Fruit fly (Drosophila melanogaster) whole organism, adult: ENCODE results near the gene Ptpa.

Experiments
- CG11617 ChIP-seq: fragments of 200-800 bp; sonication (Bioruptor generic); optimal IDR thresholded peaks from 2 replicates; lab custom pipeline; 2017; ENCODE audit warnings: mild to moderate bottlenecking, missing biosample characterization, missing genetic modification reagents, missing genetic modification characterization
- CG14711 ChIP-seq: fragments of 200-800 bp; sonication (Bioruptor generic); optimal IDR thresholded peaks from 2 replicates; lab custom pipeline; 2018; ENCODE audit warnings: missing biosample characterization, mild to moderate bottlenecking, missing genetic modification characterization, moderate library complexity
- CG7045 ChIP-seq: fragments of 200-800 bp; sonication (Bioruptor generic); optimal IDR thresholded peaks from 2 replicates; lab custom pipeline; 2017; ENCODE audit warnings: missing biosample characterization, mild to moderate bottlenecking, missing genetic modification characterization
- CG7101 ChIP-seq: fragments of 200-800 bp; sonication (Bioruptor generic); optimal IDR thresholded peaks from 2 replicates; lab custom pipeline; 2018; ENCODE audit warnings: missing biosample characterization, mild to moderate bottlenecking, missing genetic modification characterization, moderate library complexity
- Mnt ChIP-seq: fragments of 200-800 bp; sonication (Bioruptor generic); optimal IDR thresholded peaks from 2 replicates; lab custom pipeline; 2016; ENCODE audit warnings: missing biosample characterization, mild to moderate bottlenecking, missing genetic modification characterization
- kay ChIP-seq: fragments of 200-800 bp; sonication (Bioruptor generic); peaks from one replicate; lab custom pipeline; 2016; ENCODE audit warnings: missing biosample characterization, missing genetic modification characterization, borderline replicate concordance

- TF ChIP-seq CG7045 = no peak
- no peak for TF ChIP-seq CG14711 (tag; lab: Kevin White, UChicago)
- TF ChIP-seq CG7101 (tag; lab: Kevin White, UChicago) = no peak
- TF ChIP-seq CG11617 (GFP tag; lab: Kevin White, UChicago) = no peak
- no peak for TF ChIP-seq kay (GFP tag; lab: Kevin White, UChicago)
- TF ChIP-seq Mnt = no peak
These were observed 40.8 kb downstream of the Ptpa start for dm6 chr2L:3417613-3418012.
